Worm (Caenorhabditis elegans) whole organism, mixed stage, embryonic: ENCODE results near the gene clec-229.

Experiments used
- M03D4.4 ChIP-seq: sonication (generic microtip); optimal IDR thresholded peaks from 2 replicates; lab custom pipeline; 2017; ENCODE audit warnings: mild to moderate bottlenecking, missing genetic modification characterization, missing compliant biosample characterization
- elt-1 ChIP-seq: sonication (generic microtip); optimal IDR thresholded peaks from 2 replicates; lab custom pipeline; 2017; ENCODE audit warnings: missing genetic modification characterization, mild to moderate bottlenecking, missing compliant biosample characterization, antibody characterized with exemption, moderate library complexity, borderline replicate concordance; ENCODE audit not compliant: insufficient read depth
- lin-32 ChIP-seq: fragments of 200-800 bp; sonication (Bioruptor generic); optimal IDR thresholded peaks from 2 replicates; lab custom pipeline; 2018; ENCODE audit warnings: mild to moderate bottlenecking, missing genetic modification characterization, missing compliant biosample characterization

- TF ChIP-seq elt-1 (tag; lab: Kevin White, UChicago) (no peak), lin-32 (no peak), M03D4.4 (no peak)
Measured at ce11 chrV:15352376-15352775, 11.1 kb upstream of the clec-229 start, which contains the start of gene srx-58.
